Fruit fly (Drosophila melanogaster) whole organism, embryonic: ENCODE data around the gene CG15530.

Experiments used
- B-H1 ChIP-seq: fragments of 200-800 bp; sonication (Bioruptor generic); IDR thresholded peaks from 3 replicates; pipeline ENCODE4 v1.3.6; 2022; ENCODE audit warnings: missing biosample characterization, missing genetic modification characterization
- CG10274 ChIP-seq: fragments of 200-800 bp; sonication (Bioruptor generic); optimal IDR thresholded peaks from 3 replicates; lab custom pipeline; 2017; ENCODE audit warnings: missing biosample characterization, mild to moderate bottlenecking, missing genetic modification characterization
- CG10321 ChIP-seq: fragments of 200-800 bp; sonication (Bioruptor generic); IDR thresholded peaks from 2 replicates; pipeline ENCODE4 v1.3.6; 2022; ENCODE audit warnings: missing biosample characterization, missing genetic modification characterization
- CG10366 ChIP-seq: fragments of 200-800 bp; sonication (Bioruptor generic); IDR thresholded peaks from 2 replicates; pipeline ENCODE4 v1.3.6; 2022; ENCODE audit warnings: missing biosample characterization, missing genetic modification characterization
- CG11398 ChIP-seq: fragments of 200-800 bp; sonication (Bioruptor generic); optimal IDR thresholded peaks from 2 replicates; lab custom pipeline; 2016; ENCODE audit warnings: missing biosample characterization, missing genetic modification characterization
- CG11504 ChIP-seq: fragments of 200-800 bp; sonication (Bioruptor generic); optimal IDR thresholded peaks from 3 replicates; lab custom pipeline; 2019; ENCODE audit warnings: missing biosample characterization, mild to moderate bottlenecking, missing genetic modification characterization, moderate library complexity
- CG11723 ChIP-seq: fragments of 200-800 bp; sonication (Bioruptor generic); optimal IDR thresholded peaks from 2 replicates; lab custom pipeline; 2017; ENCODE audit warnings: missing biosample characterization, mild to moderate bottlenecking, missing genetic modification characterization
- CG13424 ChIP-seq: fragments of 200-800 bp; sonication (Bioruptor generic); optimal IDR thresholded peaks from 2 replicates; lab custom pipeline; 2019; ENCODE audit warnings: missing biosample characterization, mild to moderate bottlenecking, missing genetic modification characterization, moderate library complexity
- CG1602 ChIP-seq: fragments of 200-800 bp; sonication (Bioruptor generic); optimal IDR thresholded peaks from 3 replicates; lab custom pipeline; 2016; ENCODE audit warnings: missing biosample characterization, missing genetic modification characterization
- CG16815 ChIP-seq: fragments of 200-800 bp; sonication (Bioruptor generic); optimal IDR thresholded peaks from 3 replicates; lab custom pipeline; 2017; ENCODE audit warnings: missing biosample characterization, mild to moderate bottlenecking, missing genetic modification characterization
- CG17328 ChIP-seq: fragments of 200-800 bp; sonication (Bioruptor generic); IDR thresholded peaks from 2 replicates; pipeline ENCODE4 v1.3.6; 2022; ENCODE audit warnings: missing biosample characterization, missing genetic modification characterization
- CG1832 ChIP-seq: fragments of 200-800 bp; sonication (Bioruptor generic); optimal IDR thresholded peaks from 2 replicates; lab custom pipeline; 2017; ENCODE audit warnings: missing biosample characterization, mild to moderate bottlenecking, missing genetic modification characterization, inconsistent platforms
- CG2889 ChIP-seq: fragments of 200-800 bp; sonication (Bioruptor generic); IDR thresholded peaks from 3 replicates; pipeline ENCODE4 v1.3.6; 2022; ENCODE audit warnings: missing biosample characterization, missing genetic modification characterization
- CG30020 ChIP-seq: fragments of 200-800 bp; optimal IDR thresholded peaks from 2 replicates; lab custom pipeline; 2019; ENCODE audit warnings: missing biosample characterization, mild to moderate bottlenecking, missing genetic modification characterization, moderate library complexity
- CG30403 ChIP-seq: fragments of 200-800 bp; sonication (Bioruptor generic); optimal IDR thresholded peaks from 3 replicates; lab custom pipeline; 2016; ENCODE audit warnings: missing biosample characterization, missing genetic modification characterization
- CG32767 ChIP-seq: fragments of 200-800 bp; sonication (Bioruptor generic); IDR thresholded peaks from 2 replicates; pipeline ENCODE4 v1.3.6; 2022; ENCODE audit warnings: missing biosample characterization, missing genetic modification characterization
- CG3726 ChIP-seq: fragments of 200-800 bp; sonication (Bioruptor generic); IDR thresholded peaks from 3 replicates; pipeline ENCODE4, ENCODE4 v1.3.6; 2022; ENCODE audit warnings: missing biosample characterization, missing genetic modification characterization
- CG3847 ChIP-seq: fragments of 200-800 bp; sonication (Bioruptor generic); IDR thresholded peaks from 2 replicates; pipeline ENCODE4 v1.3.6; 2022; ENCODE audit warnings: missing biosample characterization, missing genetic modification characterization
- CG4707 ChIP-seq: fragments of 200-800 bp; sonication (Bioruptor generic); optimal IDR thresholded peaks from 2 replicates; lab custom pipeline; 2018; ENCODE audit warnings: missing biosample characterization, mild to moderate bottlenecking, missing genetic modification characterization, moderate library complexity
- CG6791 ChIP-seq: fragments of 200-800 bp; sonication (Bioruptor generic); IDR thresholded peaks from 3 replicates; pipeline ENCODE4 v1.3.6; 2022; ENCODE audit warnings: missing biosample characterization, missing genetic modification characterization; ENCODE audit not compliant: partially characterized antibody
- CG7987 ChIP-seq: fragments of 200-800 bp; sonication (Bioruptor generic); optimal IDR thresholded peaks from 2 replicates; lab custom pipeline; 2018; ENCODE audit warnings: missing biosample characterization, mild to moderate bottlenecking, missing genetic modification characterization, moderate library complexity
- CkIIα-i1 ChIP-seq: fragments of 200-800 bp; sonication (Bioruptor generic); IDR thresholded peaks from 2 replicates; pipeline ENCODE4 v1.3.6; 2022; ENCODE audit warnings: missing biosample characterization, missing genetic modification characterization
- Dp ChIP-seq: fragments of 200-800 bp; sonication (Bioruptor generic); optimal IDR thresholded peaks from 2 replicates; lab custom pipeline; 2018; ENCODE audit warnings: missing biosample characterization, mild to moderate bottlenecking, missing genetic modification characterization, moderate library complexity
- Hand ChIP-seq: fragments of 200-800 bp; sonication (Bioruptor generic); optimal IDR thresholded peaks from 2 replicates; lab custom pipeline; 2017; ENCODE audit warnings: mild to moderate bottlenecking, missing biosample characterization, missing genetic modification reagents, missing genetic modification characterization
- Hmr ChIP-seq: fragments of 200-800 bp; sonication (Bioruptor generic); optimal IDR thresholded peaks from 3 replicates; lab custom pipeline; 2017; ENCODE audit warnings: mild to moderate bottlenecking, missing biosample characterization, missing genetic modification reagents, missing genetic modification characterization
- Hr39 ChIP-seq: fragments of >200 bp; optimal IDR thresholded peaks from 2 replicates; lab custom pipeline; 2017
- Mad ChIP-seq: fragments of 200-800 bp; sonication (Bioruptor generic); optimal IDR thresholded peaks from 2 replicates; lab custom pipeline; 2016; ENCODE audit warnings: missing biosample characterization, missing genetic modification characterization
- Nf-YB ChIP-seq: fragments of 200-800 bp; sonication (Bioruptor generic); optimal IDR thresholded peaks from 3 replicates; lab custom pipeline; 2019; ENCODE audit warnings: missing biosample characterization, mild to moderate bottlenecking, missing genetic modification characterization, moderate library complexity
- Opbp ChIP-seq: fragments of 200-800 bp; sonication (Bioruptor generic); IDR thresholded peaks from 3 replicates; pipeline ENCODE4 v1.3.6; 2022; ENCODE audit warnings: missing biosample characterization, missing genetic modification characterization; ENCODE audit not compliant: partially characterized antibody
- Stat92E ChIP-seq, 3 experiments: fragments of >200 bp in 2 of 3; fragments of 200-800 bp in 1 of 3; sonication (Bioruptor generic) in 1 of 3; optimal IDR thresholded peaks; 2 replicates each; lab custom pipeline; 2017 to 2019; ENCODE audit warnings: missing biosample characterization in 3 of 3, missing genetic modification characterization in 3 of 3, mild to moderate bottlenecking in 1 of 3, moderate library complexity in 1 of 3
- bbx ChIP-seq: fragments of 200-800 bp; sonication (Bioruptor generic); IDR thresholded peaks from 2 replicates; pipeline ENCODE4 v1.3.6; 2022; ENCODE audit warnings: missing biosample characterization, missing genetic modification characterization; ENCODE audit not compliant: partially characterized antibody
- da ChIP-seq: fragments of 200-800 bp; sonication (Bioruptor generic); optimal IDR thresholded peaks from 2 replicates; lab custom pipeline; 2016; ENCODE audit warnings: missing biosample characterization, missing genetic modification characterization
- dpn ChIP-seq, 2 experiments: fragments of 200-800 bp; sonication (Bioruptor generic); optimal IDR thresholded peaks; 3 replicates each; lab custom pipeline; 2016; ENCODE audit warnings: missing biosample characterization in 2 of 2, missing genetic modification characterization in 2 of 2
- eve ChIP-seq, 2 experiments: fragments of >200 bp; optimal IDR thresholded peaks; 2 replicates each; lab custom pipeline; 2017; ENCODE audit warnings: missing biosample characterization in 2 of 2, missing genetic modification characterization in 2 of 2
- exex ChIP-seq: fragments of 200-800 bp; sonication (Bioruptor generic); optimal IDR thresholded peaks from 4 replicates; lab custom pipeline; 2018; ENCODE audit warnings: missing biosample characterization, mild to moderate bottlenecking, missing genetic modification characterization, moderate library complexity
- fd3F ChIP-seq: fragments of 200-800 bp; sonication (Bioruptor generic); optimal IDR thresholded peaks from 2 replicates; lab custom pipeline; 2018; ENCODE audit warnings: missing biosample characterization, mild to moderate bottlenecking, missing genetic modification characterization, moderate library complexity
- fd64A ChIP-seq: fragments of 200-800 bp; sonication (Bioruptor generic); optimal IDR thresholded peaks from 3 replicates; lab custom pipeline; 2018; ENCODE audit warnings: missing biosample characterization, mild to moderate bottlenecking, missing genetic modification characterization
- ftz-f1 ChIP-seq: fragments of 200-800 bp; sonication (Bioruptor generic); optimal IDR thresholded peaks from 2 replicates; lab custom pipeline; 2016; ENCODE audit warnings: missing biosample characterization, missing genetic modification characterization
- gsb-n ChIP-seq: fragments of 200-800 bp; sonication (Bioruptor generic); optimal IDR thresholded peaks from 3 replicates; lab custom pipeline; 2018; ENCODE audit warnings: missing biosample characterization, mild to moderate bottlenecking, missing genetic modification characterization
- ham ChIP-seq: fragments of 200-800 bp; sonication (Bioruptor generic); IDR thresholded peaks from 2 replicates; pipeline ENCODE4 v1.3.6; 2022; ENCODE audit warnings: missing biosample characterization, missing genetic modification characterization
- jumu ChIP-seq: fragments of 200-800 bp; sonication (Bioruptor generic); optimal IDR thresholded peaks from 3 replicates; lab custom pipeline; 2016; ENCODE audit warnings: missing biosample characterization, missing genetic modification characterization
- ken ChIP-seq: fragments of 200-800 bp; sonication (Bioruptor generic); IDR thresholded peaks from 3 replicates; pipeline ENCODE4 v1.3.6; 2022; ENCODE audit warnings: missing biosample characterization, missing genetic modification characterization
- lmd ChIP-seq: fragments of 200-800 bp; sonication (Bioruptor generic); IDR thresholded peaks from 2 replicates; pipeline ENCODE4 v1.3.6; 2022; ENCODE audit warnings: missing biosample characterization, missing genetic modification characterization
- oc ChIP-seq: fragments of 200-800 bp; sonication (Bioruptor generic); optimal IDR thresholded peaks from 2 replicates; lab custom pipeline; 2018; ENCODE audit warnings: missing biosample characterization, mild to moderate bottlenecking, missing genetic modification characterization, moderate library complexity
- sd ChIP-seq: fragments of 200-800 bp; sonication (Bioruptor generic); optimal IDR thresholded peaks from 3 replicates; lab custom pipeline; 2018; ENCODE audit warnings: missing biosample characterization, mild to moderate bottlenecking, missing genetic modification characterization, moderate library complexity
- shn ChIP-seq: fragments of 200-800 bp; sonication (Bioruptor generic); optimal IDR thresholded peaks from 3 replicates; lab custom pipeline; 2016; ENCODE audit warnings: missing biosample characterization, missing genetic modification characterization
- slou ChIP-seq: fragments of 200-800 bp; sonication (Bioruptor generic); optimal IDR thresholded peaks from 3 replicates; lab custom pipeline; 2016; ENCODE audit warnings: missing biosample characterization, missing genetic modification characterization
- tgo ChIP-seq: fragments of 200-800 bp; sonication (Bioruptor generic); IDR thresholded peaks from 3 replicates; pipeline ENCODE4 v1.3.6; 2022; ENCODE audit warnings: missing biosample characterization, missing genetic modification characterization
- tup ChIP-seq: fragments of 200-800 bp; sonication (Bioruptor generic); optimal IDR thresholded peaks from 2 replicates; lab custom pipeline; 2016; ENCODE audit warnings: missing biosample characterization, mild to moderate bottlenecking, missing genetic modification characterization, moderate library complexity
- twi ChIP-seq: fragments of 200-800 bp; optimal IDR thresholded peaks from 2 replicates; lab custom pipeline; 2019; ENCODE audit warnings: missing biosample characterization, mild to moderate bottlenecking, missing genetic modification characterization, moderate library complexity
- zf30C ChIP-seq: fragments of 200-800 bp; sonication (Bioruptor generic); optimal IDR thresholded peaks from 3 replicates; lab custom pipeline; 2018; ENCODE audit warnings: missing biosample characterization, mild to moderate bottlenecking, missing genetic modification characterization

The CG15530 gene

DNA sequence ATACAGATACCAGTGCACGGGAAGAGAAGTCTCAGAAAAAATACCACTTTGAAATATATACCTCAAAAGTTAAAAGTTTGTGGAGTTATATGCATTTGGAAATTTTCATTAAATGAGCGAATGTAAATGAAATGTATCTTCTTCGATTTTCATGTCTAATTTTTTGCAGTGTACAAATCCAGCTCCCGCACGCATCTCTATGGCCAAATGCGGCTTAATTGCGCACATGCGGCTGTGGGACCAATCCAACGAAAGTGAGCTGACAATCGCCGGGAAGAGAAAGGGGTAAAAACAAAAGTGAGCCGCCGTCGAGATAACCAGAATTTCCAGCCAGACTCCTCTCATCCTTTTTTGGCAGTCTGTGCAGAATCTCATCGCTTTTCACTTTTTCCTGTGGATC, 13.5 kb upstream of the CG15530 start (continued):
- TF ChIP-seq lmd (GFP tag; lab: Robert Waterston, UW) (peak; percentile 41; the same call in 1 of the 2 replicates), tgo (GFP tag; lab: Robert Waterston, UW) (0 out of 3 replicates have a peak, but pooled peaks have one; percentile 26), bbx (GFP tag; lab: Robert Waterston, UW) (no peak), twi (tag; lab: Kevin White, UChicago) (no peak), Dp (GFP tag; lab: Kevin White, UChicago) (no peak), CG17328 (peak; percentile 53), Hand (GFP tag; lab: Kevin White, UChicago) (no peak), tup (no peak), CG11504 (tag; lab: Kevin White, UChicago) (no peak), CG32767 (GFP tag; lab: Robert Waterston, UW) (0 out of 2 replicates have a peak, but pooled peaks have one; percentile 22), CG3847 (GFP tag; lab: Robert Waterston, UW) (no peak), da (GFP tag; lab: Kevin White, UChicago) (no peak), CG13424 (tag; lab: Kevin White, UChicago) (peak; percentile 4), Mad (GFP tag; lab: Kevin White, UChicago) (no peak), CG7987 (no peak), CG1602 (no peak), CG16815 (GFP tag; lab: Kevin White, UChicago) (no peak), CG2889 (GFP tag; lab: Robert Waterston, UW) (no peak), CG30020 (tag; lab: Kevin White, UChicago) (no peak), CG1832 (GFP tag; lab: Kevin White, UChicago) (no peak), CG4707 (GFP tag; lab: Kevin White, UChicago) (peak; percentile 16), shn (GFP tag; lab: Kevin White, UChicago) (peak; percentile 6), fd3F (no peak), CG6791 (GFP tag; lab: Robert Waterston, UW) (no peak), Hr39 (lab: Kevin White, UChicago) (no peak), dpn (GFP tag; optimal IDR thresholded peaks at IDR 0.05; lab: Kevin White, UChicago) (peak; percentile 5 to 35), CG3726 (GFP tag; lab: Robert Waterston, UW) (no peak), Stat92E (GFP tag; optimal IDR thresholded peaks at IDR 0.05; lab: Kevin White, UChicago) (no peak), CG10321 (GFP tag; lab: Robert Waterston, UW) (no peak), Hmr (GFP tag; lab: Kevin White, UChicago) (no peak), jumu (no peak), CG10274 (no peak), exex (tag; lab: Kevin White, UChicago) (no peak), ham (GFP tag; lab: Robert Waterston, UW) (no peak), Opbp (GFP tag; lab: Robert Waterston, UW) (no peak), B-H1 (GFP tag; lab: Robert Waterston, UW) (no peak; the same call in 2 of the 3 replicates), zf30C (GFP tag; lab: Kevin White, UChicago) (no peak), fd64A (GFP tag; lab: Kevin White, UChicago) (no peak), eve (GFP tag; optimal IDR thresholded peaks at IDR 0.05; lab: Kevin White, UChicago) (no peak), slou (GFP tag; lab: Kevin White, UChicago) (no peak), CkIIα-i1 (no peak), gsb-n (peak; percentile 3), CG11723 (GFP tag; lab: Kevin White, UChicago) (no peak), Nf-YB (no peak), CG11398 (GFP tag; lab: Kevin White, UChicago) (no peak), oc (tag; lab: Kevin White, UChicago) (peak; percentile 80), ken (GFP tag; lab: Robert Waterston, UW) (0 out of 3 replicates have a peak, but pooled peaks have one; percentile 56), ftz-f1 (no peak), CG10366 (GFP tag; lab: Robert Waterston, UW) (peak; percentile 34), sd (tag; lab: Kevin White, UChicago) (no peak), CG30403 (GFP tag; lab: Kevin White, UChicago) (peak; percentile 32)
